Fruit fly (Drosophila melanogaster) whole organism, prepupa: ENCODE results near the gene CG31019.

Experiments used
- Blimp-1 ChIP-seq: fragments of 200-800 bp; sonication (Bioruptor generic); optimal IDR thresholded peaks from 3 replicates; lab custom pipeline; 2017; ENCODE audit warnings: missing biosample characterization, missing genetic modification characterization, mild to moderate bottlenecking, moderate library complexity, missing genetic modification reagents
- CG10669 ChIP-seq: fragments of 200-800 bp; sonication (Bioruptor generic); optimal IDR thresholded peaks from 3 replicates; lab custom pipeline; 2018; ENCODE audit warnings: missing biosample characterization, mild to moderate bottlenecking, missing genetic modification characterization, moderate library complexity
- CG34406 ChIP-seq: fragments of 200-800 bp; sonication (Bioruptor generic); optimal IDR thresholded peaks from 3 replicates; lab custom pipeline; 2016; ENCODE audit warnings: missing biosample characterization, missing genetic modification characterization
- CG6792 ChIP-seq: fragments of 200-800 bp; sonication (Bioruptor generic); optimal IDR thresholded peaks from 3 replicates; lab custom pipeline; 2016; ENCODE audit warnings: missing biosample characterization, missing genetic modification characterization
- Gug ChIP-seq: fragments of 200-800 bp; sonication (Bioruptor generic); IDR thresholded peaks from 2 replicates; pipeline ENCODE4 v1.3.6; 2022; ENCODE audit warnings: missing biosample characterization, missing genetic modification characterization
- esn ChIP-seq: fragments of 200-800 bp; sonication (Bioruptor generic); optimal IDR thresholded peaks from 2 replicates; lab custom pipeline; 2016; ENCODE audit warnings: missing biosample characterization, mild to moderate bottlenecking, missing genetic modification characterization, moderate library complexity
- fd85E ChIP-seq: fragments of 200-800 bp; sonication (Bioruptor generic); optimal IDR thresholded peaks from 3 replicates; lab custom pipeline; 2016; ENCODE audit warnings: missing biosample characterization, missing genetic modification characterization
- salr ChIP-seq, 2 experiments: fragments of 200-800 bp; sonication (Bioruptor generic); optimal IDR thresholded peaks; 3 replicates each; lab custom pipeline; 2016 to 2018; ENCODE audit warnings: missing biosample characterization in 2 of 2, missing genetic modification characterization in 2 of 2, mild to moderate bottlenecking in 1 of 2

DNA sequence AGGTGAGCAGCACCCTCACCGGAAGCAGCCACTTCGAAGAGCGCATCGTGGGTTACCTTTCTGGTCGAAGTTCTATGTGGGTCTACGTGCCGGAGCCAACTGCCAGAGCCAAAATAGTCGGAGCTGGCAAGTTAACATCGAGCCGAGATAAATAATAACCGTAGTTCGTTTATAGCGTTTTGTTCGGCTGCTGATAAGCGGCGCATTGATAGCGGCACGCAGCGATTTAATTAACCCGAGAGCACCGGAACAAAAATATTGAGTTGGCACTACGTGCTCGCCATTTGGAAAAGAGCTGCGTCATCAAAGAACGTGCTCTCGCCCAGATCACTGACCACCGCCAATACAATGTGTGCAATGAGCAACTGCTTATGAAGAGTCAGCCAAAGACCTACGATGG is 51.6 kb downstream of the CG31019 start, which contains the start of gene PH4alphaPV:
- TF ChIP-seq fd85E (GFP tag; lab: Kevin White, UChicago) (no peak), esn (GFP tag; lab: Kevin White, UChicago) (no peak), CG10669 (GFP tag; lab: Kevin White, UChicago) (no peak), Blimp-1 (GFP tag; lab: Kevin White, UChicago) (no peak), Gug (GFP tag; lab: Robert Waterston, UW) (no peak), CG34406 (GFP tag; lab: Kevin White, UChicago) (no peak), CG6792 (GFP tag; lab: Kevin White, UChicago) (no peak), salr (GFP tag; optimal IDR thresholded peaks at IDR 0.05; lab: Kevin White, UChicago) (no peak)
